Worm (Caenorhabditis elegans): ENCODE measurements around the gene rbd-1.

Gene rbd-1

DNA sequence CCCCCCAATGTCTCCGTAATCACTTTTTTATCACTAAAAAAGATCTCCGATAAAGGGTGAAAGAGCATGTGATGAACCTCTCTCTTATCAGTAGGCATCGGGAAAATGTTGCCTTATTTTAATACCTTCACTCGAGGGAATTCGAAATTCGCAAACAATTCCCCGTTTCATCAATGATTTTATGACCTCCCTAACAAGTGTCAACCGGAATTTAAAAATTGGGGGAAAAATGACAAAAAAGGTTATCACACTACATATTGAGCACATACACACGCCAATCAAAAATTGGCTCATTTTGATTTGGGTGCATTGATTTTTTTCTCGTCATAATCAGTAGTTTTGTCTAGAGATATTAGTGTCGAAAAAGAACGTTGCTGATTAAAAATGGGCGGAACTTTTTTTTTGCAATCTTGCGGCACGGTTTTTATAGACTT lies 35.1 kb upstream of the rbd-1 start (continued):
- TF ChIP-seq C06A6.2 (GFP tag; conservative IDR thresholded peaks at IDR 0.05): no peak
- TF ChIP-seq hrde-1 (tag; optimal IDR thresholded peaks at IDR 0.05; ENCODE audit: borderline replicate concordance): no peak
- no peak for TF ChIP-seq hsf-1 (GFP tag; IDR thresholded peaks at IDR 0.05)
- TF ChIP-seq akir-1 (GFP tag; optimal IDR thresholded peaks at IDR 0.05): no peak
- TF ChIP-seq mcd-1 (GFP tag; IDR thresholded peaks at IDR 0.05): no peak
- TF ChIP-seq gei-17 (GFP tag; optimal IDR thresholded peaks at IDR 0.05): no peak
- TF ChIP-seq zim-3 (tag; optimal IDR thresholded peaks at IDR 0.05): no peak
- TF ChIP-seq F57A8.1 (GFP tag; optimal IDR thresholded peaks at IDR 0.05): no peak
- TF ChIP-seq lin-40 (tag; optimal IDR thresholded peaks at IDR 0.05): peak; percentile 14
- TF ChIP-seq ceh-58 (GFP tag; IDR thresholded peaks at IDR 0.05): no peak
- TF ChIP-seq lsy-27 (tag; optimal IDR thresholded peaks at IDR 0.05; ENCODE audit: borderline replicate concordance, insufficient read depth): no peak
- TF ChIP-seq Y53G8AR.9 (GFP tag; conservative IDR thresholded peaks at IDR 0.05): no peak
- no peak for TF ChIP-seq Y67H2A.10 (GFP tag; conservative IDR thresholded peaks at IDR 0.05)
- no peak for TF ChIP-seq ceh-27 (GFP tag; optimal IDR thresholded peaks at IDR 0.05)
- no peak for TF ChIP-seq hmg-1.2 (GFP tag; IDR thresholded peaks at IDR 0.05)
- no peak for TF ChIP-seq nhr-179 (tag; optimal IDR thresholded peaks at IDR 0.05)
- TF ChIP-seq repo-1 (tag; optimal IDR thresholded peaks at IDR 0.05): no peak
- no peak for TF ChIP-seq rpc-1 (optimal IDR thresholded peaks at IDR 0.05)
- TF ChIP-seq rpc-1 (tag; optimal IDR thresholded peaks at IDR 0.05): no peak
- TF ChIP-seq ztf-18 (tag; optimal IDR thresholded peaks at IDR 0.05): no peak
- TF ChIP-seq ceh-100 (GFP tag; IDR thresholded peaks at IDR 0.05): no peak
- TF ChIP-seq F10E7.11 (tag; optimal IDR thresholded peaks at IDR 0.05): no peak
- no peak for TF ChIP-seq F33H1.4 (GFP tag; IDR thresholded peaks at IDR 0.05)
- no peak for TF ChIP-seq ZK185.1 (tag; optimal IDR thresholded peaks at IDR 0.05; ENCODE audit: poor library complexity, severe bottlenecking)
- peak; percentile 67 for TF ChIP-seq madf-10 (tag; optimal IDR thresholded peaks at IDR 0.05)
- TF ChIP-seq nfya-1 (tag; optimal IDR thresholded peaks at IDR 0.05; ENCODE audit: borderline replicate concordance, insufficient read depth): no peak
- TF ChIP-seq attf-5 (GFP tag; optimal IDR thresholded peaks at IDR 0.05): no peak
- TF ChIP-seq sdz-38 (tag; optimal IDR thresholded peaks at IDR 0.05): no peak
- TF ChIP-seq T07F8.4 (tag; optimal IDR thresholded peaks at IDR 0.05): no peak
- no peak for TF ChIP-seq C17E4.6 (GFP tag; IDR thresholded peaks at IDR 0.05)
- TF ChIP-seq Y95B8A.8 (GFP tag; IDR thresholded peaks at IDR 0.05): no peak
- TF ChIP-seq Y56A3A.18 (GFP tag; IDR thresholded peaks at IDR 0.05): no peak
- TF ChIP-seq F49E8.2 (tag; optimal IDR thresholded peaks at IDR 0.05; ENCODE audit: insufficient read depth): no peak
- TF ChIP-seq aptf-2 (GFP tag; conservative IDR thresholded peaks at IDR 0.05): no peak
- TF ChIP-seq nfyb-1 (GFP tag; IDR thresholded peaks at IDR 0.05): peak; percentile 12; the same call in 1 of the 2 replicates
- TF ChIP-seq B0035.1 (tag; optimal IDR thresholded peaks at IDR 0.05): no peak
- TF ChIP-seq ekl-4 (GFP tag; IDR thresholded peaks at IDR 0.05): no peak
- peak; percentile 37 for TF ChIP-seq tbp1 (GFP tag; optimal IDR thresholded peaks at IDR 0.05)
- peak; percentile 40; the same call in 1 of the 2 replicates for TF ChIP-seq B0336.3 (GFP tag; IDR thresholded peaks at IDR 0.05)
- TF ChIP-seq hlh-12 (tag; optimal IDR thresholded peaks at IDR 0.05): no peak
- no peak for TF ChIP-seq madf-3 (GFP tag; IDR thresholded peaks at IDR 0.05)
- TF ChIP-seq nhr-80 (tag; optimal IDR thresholded peaks at IDR 0.05): peak; percentile 99
- TF ChIP-seq pbrm-1 (GFP tag; IDR thresholded peaks at IDR 0.05): no peak
- TF ChIP-seq madf-8 (GFP tag; conservative IDR thresholded peaks at IDR 0.05): no peak
- TF ChIP-seq cebp-2 (GFP tag; IDR thresholded peaks at IDR 0.05): no peak
- TF ChIP-seq F37B4.10 (GFP tag; IDR thresholded peaks at IDR 0.05): no peak
- TF ChIP-seq ztf-28 (GFP tag; IDR thresholded peaks at IDR 0.05): no peak
- no peak for TF ChIP-seq efl-1 (GFP tag; optimal IDR thresholded peaks at IDR 0.05)
- TF ChIP-seq die-1 (tag; optimal IDR thresholded peaks at IDR 0.05): no peak
- peak; percentile 66 for TF ChIP-seq chd-7 (tag; optimal IDR thresholded peaks at IDR 0.05)

All from whole organism, young adult.